Worm (Caenorhabditis elegans): ENCODE data around the gene tofu-1.
A peak's percentile ranks its signal among the peaks of the same experiment; 100 is the strongest.

tofu-1 gene

ce11 chrV:9958654-9959053, 22.3 kb upstream of the tofu-1 start:
- TF ChIP-seq unc-55 (GFP tag; optimal IDR thresholded peaks at IDR 0.05) (peak; percentile 87), madf-2 (tag; optimal IDR thresholded peaks at IDR 0.05) (no peak), nfya-1 (tag; optimal IDR thresholded peaks at IDR 0.05) (peak; percentile 1), rnt-1 (tag; optimal IDR thresholded peaks at IDR 0.05) (peak; percentile 71), unc-42 (tag; optimal IDR thresholded peaks at IDR 0.05) (no peak), ceh-18 (tag; optimal IDR thresholded peaks at IDR 0.05) (peak; percentile 84), ahr-1 (tag; optimal IDR thresholded peaks at IDR 0.05) (no peak)

ce11 chrV:9960376-9960775, 20.6 kb upstream of the tofu-1 start, which contains the start of gene T07C12.10:
TSS of gene T07C12.10 (minus strand) at chrV:9960476.
- TF ChIP-seq pros-1 (tag; optimal IDR thresholded peaks at IDR 0.05): no peak

- TF ChIP-seq ceh-14 (tag; optimal IDR thresholded peaks at IDR 0.05): no peak
- TF ChIP-seq pha-2 (tag; optimal IDR thresholded peaks at IDR 0.05): no peak
- TF ChIP-seq ceh-18 (tag; optimal IDR thresholded peaks at IDR 0.05): no peak
Measured at ce11 chrV:9962394-9962793, 18.6 kb upstream of the tofu-1 start, which contains the start of gene madf-4. TSS of gene madf-4 (minus strand) at chrV:9962494.

ce11 chrV:9962916-9963315, 18.0 kb upstream of the tofu-1 start:
- TF ChIP-seq pax-1 (tag; optimal IDR thresholded peaks at IDR 0.05): no peak
- no peak for TF ChIP-seq pha-2 (tag; optimal IDR thresholded peaks at IDR 0.05)
- no peak for TF ChIP-seq F13H6.1 (tag; optimal IDR thresholded peaks at IDR 0.05)
- TF ChIP-seq tbx-2 (tag; optimal IDR thresholded peaks at IDR 0.05): no peak
- no peak for TF ChIP-seq hlh-30 (tag; optimal IDR thresholded peaks at IDR 0.05; ENCODE audit: insufficient read depth)
- TF ChIP-seq madf-2 (tag; optimal IDR thresholded peaks at IDR 0.05): no peak
- no peak for TF ChIP-seq ceh-9 (tag; optimal IDR thresholded peaks at IDR 0.05)
- no peak for TF ChIP-seq odd-2 (tag; optimal IDR thresholded peaks at IDR 0.05)
- no peak for TF ChIP-seq fax-1 (tag; optimal IDR thresholded peaks at IDR 0.05)
- no peak for TF ChIP-seq ceh-31 (tag; optimal IDR thresholded peaks at IDR 0.05)
- no peak for TF ChIP-seq C08G9.2 (tag; optimal IDR thresholded peaks at IDR 0.05)
- TF ChIP-seq nfya-1 (tag; optimal IDR thresholded peaks at IDR 0.05): no peak
- no peak for TF ChIP-seq elt-4 (tag; optimal IDR thresholded peaks at IDR 0.05)
- no peak for TF ChIP-seq unc-86 (tag; optimal IDR thresholded peaks at IDR 0.05)
- no peak for TF ChIP-seq ceh-34 (tag; optimal IDR thresholded peaks at IDR 0.05)
- no peak for TF ChIP-seq unc-55 (GFP tag; optimal IDR thresholded peaks at IDR 0.05)
- no peak for TF ChIP-seq ceh-14 (tag; optimal IDR thresholded peaks at IDR 0.05)
- no peak for TF ChIP-seq hlh-15 (tag; optimal IDR thresholded peaks at IDR 0.05)

- TF ChIP-seq tbx-7 (tag; optimal IDR thresholded peaks at IDR 0.05) (no peak), tbx-2 (tag; optimal IDR thresholded peaks at IDR 0.05) (no peak), unc-42 (tag; optimal IDR thresholded peaks at IDR 0.05) (peak; percentile 21), unc-3 (GFP tag; conservative IDR thresholded peaks at IDR 0.05) (no peak), unc-3 (tag; optimal IDR thresholded peaks at IDR 0.05) (no peak), ceh-14 (tag; optimal IDR thresholded peaks at IDR 0.05) (peak; percentile 26), pha-4 (tag; optimal IDR thresholded peaks at IDR 0.05) (no peak), ceh-31 (tag; optimal IDR thresholded peaks at IDR 0.05) (peak; percentile 28), hlh-6 (tag; optimal IDR thresholded peaks at IDR 0.05) (peak; percentile 48), fax-1 (tag; optimal IDR thresholded peaks at IDR 0.05) (no peak), pax-1 (tag; optimal IDR thresholded peaks at IDR 0.05) (no peak), sox-4 (tag; optimal IDR thresholded peaks at IDR 0.05) (no peak), ref-2 (tag; optimal IDR thresholded peaks at IDR 0.05) (peak; percentile 16), ceh-24 (tag; optimal IDR thresholded peaks at IDR 0.05) (no peak)
Measured at ce11 chrV:9964152-9964785, 16.7 kb upstream of the tofu-1 start.

ce11 chrV:9965891-9966290, 15.1 kb upstream of the tofu-1 start:
- no peak for TF ChIP-seq ceh-22 (tag; optimal IDR thresholded peaks at IDR 0.05)
- peak; percentile 4 for TF ChIP-seq unc-42 (tag; optimal IDR thresholded peaks at IDR 0.05)
